Worm (Caenorhabditis elegans) whole organism, L1 larva: Measurements from ENCODE around the gene C25F6.1.
A peak's percentile ranks its signal among the peaks of the same experiment; 100 is the strongest.

Experiments used
- C04F5.9 ChIP-seq: sonication (generic microtip); optimal IDR thresholded peaks from 2 replicates; lab custom pipeline; 2016; ENCODE audit warnings: missing genetic modification characterization, missing compliant biosample characterization
- C34B4.2 ChIP-seq: sonication (generic microtip); optimal IDR thresholded peaks from 2 replicates; lab custom pipeline; 2017; ENCODE audit warnings: mild to moderate bottlenecking, missing genetic modification characterization, missing compliant biosample characterization
- F16B12.6 ChIP-seq: fragments of 150-350 bp; optimal IDR thresholded peaks from 2 replicates; lab custom pipeline; 2014; ENCODE audit warnings: missing biosample characterization, missing genetic modification characterization
- ama-1 ChIP-seq: fragments of 150-350 bp; optimal IDR thresholded peaks from 2 replicates; lab custom pipeline; 2014
- blmp-1 ChIP-seq: fragments of 150-350 bp; optimal IDR thresholded peaks from 2 replicates; lab custom pipeline; 2014; ENCODE audit warnings: missing biosample characterization, missing genetic modification characterization
- ceh-63 ChIP-seq: fragments of 200-800 bp; sonication (Bioruptor generic); optimal IDR thresholded peaks from 2 replicates; lab custom pipeline; 2018; ENCODE audit warnings: mild to moderate bottlenecking, missing genetic modification characterization, missing compliant biosample characterization
- ceh-82 ChIP-seq, 3 experiments: fragments of 150-350 bp in 1 of 3; sonication (generic microtip) in 2 of 3; optimal IDR thresholded peaks; 2 replicates each; lab custom pipeline; 2014 to 2017; ENCODE audit warnings: missing biosample characterization in 3 of 3, missing genetic modification characterization in 3 of 3
- ceh-88 ChIP-seq: fragments of 200-800 bp; sonication (Bioruptor generic); IDR thresholded peaks from 2 replicates; pipeline ENCODE4 v1.3.6; 2022; ENCODE audit warnings: missing genetic modification characterization, missing compliant biosample characterization
- ceh-90 ChIP-seq: sonication (generic microtip); optimal IDR thresholded peaks from 2 replicates; lab custom pipeline; 2016; ENCODE audit warnings: missing genetic modification characterization, missing compliant biosample characterization
- ces-1 ChIP-seq: fragments of 150-350 bp; optimal IDR thresholded peaks from 2 replicates; lab custom pipeline; 2014; ENCODE audit warnings: missing biosample characterization, missing genetic modification reagents, missing genetic modification characterization
- dpl-1 ChIP-seq, 3 experiments: fragments of 150-350 bp in 2 of 3; sonication (generic microtip) in 1 of 3; optimal IDR thresholded peaks; 2 replicates each; lab custom pipeline; 2014 to 2017; ENCODE audit warnings: missing biosample characterization in 3 of 3, missing genetic modification characterization in 3 of 3, missing genetic modification reagents in 3 of 3
- efl-1 ChIP-seq, 4 experiments: fragments of 150-350 bp; optimal IDR thresholded peaks in 3 of 4; peaks in 1 of 4; 1 replicate in 1 of 4; 2 replicates in 3 of 4; lab custom pipeline; 2014; ENCODE audit warnings: missing biosample characterization in 2 of 4, missing genetic modification characterization in 2 of 4, missing genetic modification reagents in 2 of 4
- egl-13 ChIP-seq: sonication (generic microtip); optimal IDR thresholded peaks from 2 replicates; lab custom pipeline; 2016; ENCODE audit warnings: missing genotype, missing genetic modification reagents, missing genetic modification characterization, missing compliant biosample characterization
- elt-2 ChIP-seq: sonication (generic microtip); optimal IDR thresholded peaks from 2 replicates; lab custom pipeline; 2016; ENCODE audit warnings: missing genetic modification characterization, mild to moderate bottlenecking, inconsistent platforms, missing compliant biosample characterization, missing genetic modification reagents
- elt-3 ChIP-seq, 6 experiments: fragments of 150-350 bp in 1 of 6; sonication (generic microtip); optimal IDR thresholded peaks; 2 replicates each; lab custom pipeline; 2017 to 2018; ENCODE audit warnings: missing biosample characterization in 6 of 6, missing genetic modification characterization in 6 of 6, inconsistent platforms in 1 of 6
- fkh-4 ChIP-seq: sonication (generic microtip); optimal IDR thresholded peaks from 2 replicates; lab custom pipeline; 2016; ENCODE audit warnings: missing compliant biosample characterization, missing genetic modification characterization, borderline replicate concordance
- grh-1 ChIP-seq: fragments of 200-800 bp; sonication (Bioruptor generic); IDR thresholded peaks from 2 replicates; pipeline ENCODE4 v1.3.6; 2022; ENCODE audit warnings: missing genetic modification reagents, missing genetic modification characterization, missing compliant biosample characterization
- hlh-17 ChIP-seq: fragments of 200-800 bp; sonication (Bioruptor generic); optimal IDR thresholded peaks from 2 replicates; lab custom pipeline; 2018; ENCODE audit warnings: missing genetic modification characterization, mild to moderate bottlenecking, missing compliant biosample characterization, moderate library complexity, borderline replicate concordance
- hpl-2 ChIP-seq: fragments of 150-350 bp; optimal IDR thresholded peaks from 2 replicates; lab custom pipeline; 2014; ENCODE audit warnings: missing biosample characterization, missing genetic modification reagents, missing genetic modification characterization
- irx-1 ChIP-seq: sonication (generic microtip); optimal IDR thresholded peaks from 2 replicates; lab custom pipeline; 2016; ENCODE audit warnings: missing genetic modification characterization, missing compliant biosample characterization
- lin-14 ChIP-seq: fragments of 200-800 bp; sonication (Bioruptor generic); optimal IDR thresholded peaks from 2 replicates; lab custom pipeline; 2018; ENCODE audit warnings: mild to moderate bottlenecking, missing genetic modification characterization, moderate library complexity, missing compliant biosample characterization
- lin-35 ChIP-seq, 2 experiments: fragments of 150-350 bp; optimal IDR thresholded peaks; 2 replicates each; lab custom pipeline; 2014; ENCODE audit warnings: missing biosample characterization in 2 of 2, missing genetic modification characterization in 2 of 2, missing genetic modification reagents in 2 of 2
- lir-3 ChIP-seq: sonication (generic microtip); optimal IDR thresholded peaks from 2 replicates; lab custom pipeline; 2016; ENCODE audit warnings: mild to moderate bottlenecking, missing genetic modification characterization, moderate library complexity, missing compliant biosample characterization; ENCODE audit not compliant: poor library complexity
- mdl-1 ChIP-seq, 2 experiments: fragments of 150-350 bp; optimal IDR thresholded peaks; 2 replicates each; lab custom pipeline; 2014 to 2017; ENCODE audit warnings: missing biosample characterization in 2 of 2, missing genetic modification characterization in 2 of 2, inconsistent platforms in 1 of 2
- mef-2 ChIP-seq: fragments of 150-350 bp; optimal IDR thresholded peaks from 2 replicates; lab custom pipeline; 2014; ENCODE audit warnings: missing biosample characterization, missing genetic modification characterization
- mep-1 ChIP-seq: fragments of 150-350 bp; optimal IDR thresholded peaks from 2 replicates; lab custom pipeline; 2014; ENCODE audit warnings: missing biosample characterization, missing genetic modification characterization
- nhr-11 ChIP-seq: fragments of 150-350 bp; optimal IDR thresholded peaks from 2 replicates; lab custom pipeline; 2014; ENCODE audit warnings: missing biosample characterization, missing genetic modification characterization
- nhr-20 ChIP-seq: sonication (generic microtip); optimal IDR thresholded peaks from 2 replicates; lab custom pipeline; 2016; ENCODE audit warnings: mild to moderate bottlenecking, missing genetic modification characterization, missing compliant biosample characterization
- nhr-237 ChIP-seq: fragments of 150-350 bp; optimal IDR thresholded peaks from 2 replicates; lab custom pipeline; 2014; ENCODE audit warnings: missing biosample characterization, missing genetic modification characterization
- nhr-47 ChIP-seq: sonication (generic microtip); optimal IDR thresholded peaks from 2 replicates; lab custom pipeline; 2016; ENCODE audit warnings: mild to moderate bottlenecking, missing genetic modification characterization, moderate library complexity, missing compliant biosample characterization
- nhr-71 ChIP-seq: sonication (generic microtip); optimal IDR thresholded peaks from 2 replicates; lab custom pipeline; 2016; ENCODE audit warnings: mild to moderate bottlenecking, missing genetic modification characterization, moderate library complexity, missing compliant biosample characterization
- nhr-76 ChIP-seq: sonication (generic microtip); optimal IDR thresholded peaks from 2 replicates; lab custom pipeline; 2017; ENCODE audit warnings: missing biosample characterization, missing genetic modification characterization
- nhr-77 ChIP-seq: fragments of 150-350 bp; optimal IDR thresholded peaks from 2 replicates; lab custom pipeline; 2014; ENCODE audit warnings: missing biosample characterization, missing genetic modification characterization
- nhr-84 ChIP-seq: sonication (generic microtip); optimal IDR thresholded peaks from 2 replicates; lab custom pipeline; 2017; ENCODE audit warnings: missing biosample characterization, missing genetic modification characterization
- nhr-85 ChIP-seq: sonication (generic microtip); peaks from one replicate; lab custom pipeline; 2016; ENCODE audit warnings: missing genetic modification characterization, inconsistent platforms, missing compliant biosample characterization
- nhr-90 ChIP-seq: sonication (generic microtip); optimal IDR thresholded peaks from 2 replicates; lab custom pipeline; 2016; ENCODE audit warnings: mild to moderate bottlenecking, missing genetic modification characterization, missing compliant biosample characterization; ENCODE audit not compliant: poor library complexity
- pag-3 ChIP-seq: sonication (generic microtip); optimal IDR thresholded peaks from 2 replicates; lab custom pipeline; 2017; ENCODE audit warnings: missing genetic modification characterization, mild to moderate bottlenecking, missing compliant biosample characterization, antibody characterized with exemption, borderline replicate concordance; ENCODE audit not compliant: insufficient read depth
- pqm-1 ChIP-seq: sonication (generic microtip); optimal IDR thresholded peaks from 3 replicates; lab custom pipeline; 2017; ENCODE audit warnings: missing biosample characterization, missing genetic modification characterization
- rnt-1 ChIP-seq: sonication (generic microtip); optimal IDR thresholded peaks from 2 replicates; lab custom pipeline; 2016; ENCODE audit warnings: mild to moderate bottlenecking, missing genetic modification characterization, moderate library complexity, missing compliant biosample characterization
- snu-23 ChIP-seq: sonication (generic microtip); optimal IDR thresholded peaks from 2 replicates; lab custom pipeline; 2016; ENCODE audit warnings: missing genetic modification characterization, missing compliant biosample characterization
- sptf-1 ChIP-seq: fragments of 150-350 bp; optimal IDR thresholded peaks from 2 replicates; lab custom pipeline; 2014; ENCODE audit warnings: missing biosample characterization, missing genetic modification characterization
- tbx-2 ChIP-seq: sonication (generic microtip); optimal IDR thresholded peaks from 2 replicates; lab custom pipeline; 2016; ENCODE audit warnings: missing genetic modification characterization, missing compliant biosample characterization
- tlp-1 ChIP-seq: fragments of 150-350 bp; optimal IDR thresholded peaks from 2 replicates; lab custom pipeline; 2014; ENCODE audit warnings: missing biosample characterization, missing genetic modification characterization
- unc-130 ChIP-seq: fragments of 150-350 bp; optimal IDR thresholded peaks from 2 replicates; lab custom pipeline; 2017; ENCODE audit warnings: missing biosample characterization, missing genetic modification characterization, inconsistent platforms
- unc-30 ChIP-seq: sonication (generic microtip); optimal IDR thresholded peaks from 2 replicates; lab custom pipeline; 2017; ENCODE audit warnings: missing biosample characterization, missing genetic modification characterization
- unc-98 ChIP-seq: fragments of 200-800 bp; sonication (Bioruptor generic); IDR thresholded peaks from 2 replicates; pipeline ENCODE4 v1.3.6; 2022; ENCODE audit warnings: missing genetic modification characterization, missing compliant biosample characterization
- xbp-1 ChIP-seq: sonication (generic microtip); optimal IDR thresholded peaks from 2 replicates; lab custom pipeline; 2016; ENCODE audit warnings: missing genetic modification characterization, missing compliant biosample characterization
- zag-1 ChIP-seq: fragments of 150-350 bp; optimal IDR thresholded peaks from 2 replicates; lab custom pipeline; 2014; ENCODE audit warnings: missing biosample characterization, missing genetic modification characterization
- ztf-11 ChIP-seq, 2 experiments: sonication (generic microtip); optimal IDR thresholded peaks; 2 replicates each; lab custom pipeline; 2016 to 2017; ENCODE audit warnings: missing genetic modification characterization in 2 of 2, missing biosample characterization in 1 of 2, missing compliant biosample characterization in 1 of 2
- ztf-4 ChIP-seq: fragments of 150-350 bp; optimal IDR thresholded peaks from 2 replicates; lab custom pipeline; 2014; ENCODE audit warnings: missing biosample characterization, missing genetic modification characterization

C25F6.1 gene

ce11 chrX:5466149-5466548 lies 20.1 kb upstream of the C25F6.1 start (continued):
- TF ChIP-seq nhr-237 (tag; lab: Kevin White, UChicago) (no peak), lir-3 (tag; lab: Kevin White, UChicago) (no peak)

ce11 chrX:5467308-5467707 lies 19.0 kb upstream of the C25F6.1 start:
- TF ChIP-seq rnt-1 (tag; lab: Kevin White, UChicago), result no peak
- no peak for TF ChIP-seq nhr-84 (tag; lab: Kevin White, UChicago)
- no peak for TF ChIP-seq ztf-11 (tag; optimal IDR thresholded peaks at IDR 0.05; lab: Kevin White, UChicago)
- TF ChIP-seq ceh-63 (GFP tag; lab: Kevin White, UChicago), result no peak
- peak; percentile 12 for TF ChIP-seq nhr-47
- no peak for TF ChIP-seq nhr-237 (tag; lab: Kevin White, UChicago)
- no peak for TF ChIP-seq nhr-77 (tag; lab: Kevin White, UChicago)
- no peak for TF ChIP-seq sptf-1 (tag; lab: Kevin White, UChicago)
- no peak for TF ChIP-seq nhr-76 (tag; lab: Kevin White, UChicago)
- no peak for TF ChIP-seq ceh-88 (GFP tag; lab: Robert Waterston, UW)
- no peak for TF ChIP-seq irx-1 (tag; lab: Kevin White, UChicago)
- TF ChIP-seq C04F5.9 (tag; lab: Kevin White, UChicago), result no peak
- TF ChIP-seq lin-14 (GFP tag; lab: Kevin White, UChicago), result peak; percentile 75
- TF ChIP-seq mef-2 (tag; lab: Kevin White, UChicago), result no peak
- no peak for TF ChIP-seq zag-1 (tag; lab: Kevin White, UChicago)
- TF ChIP-seq unc-30, result no peak
- TF ChIP-seq nhr-20 (tag; lab: Kevin White, UChicago), result peak; percentile 76
- TF ChIP-seq fkh-4, result no peak
- no peak for TF ChIP-seq efl-1 (optimal IDR thresholded peaks at IDR 0.05; lab: Kevin White, UChicago)
- no peak for TF ChIP-seq efl-1 (GFP tag; optimal IDR thresholded peaks at IDR 0.05 in 1 of 2; lab: Kevin White, UChicago)
- no peak for TF ChIP-seq xbp-1 (tag; lab: Kevin White, UChicago)
- TF ChIP-seq mdl-1 (tag; optimal IDR thresholded peaks at IDR 0.05; lab: Kevin White, UChicago), result peak in 1 of 2 experiments; percentile 71
- TF ChIP-seq tbx-2, result no peak
- TF ChIP-seq ztf-4 (tag; lab: Kevin White, UChicago), result no peak
- TF ChIP-seq nhr-90 (tag; lab: Kevin White, UChicago), result peak; percentile 61
- no peak for TF ChIP-seq unc-98 (GFP tag; lab: Robert Waterston, UW)
- TF ChIP-seq elt-3 (tag; optimal IDR thresholded peaks at IDR 0.05; lab: Kevin White, UChicago), result peak; percentile 63 to 99 (median 94)
- TF ChIP-seq pag-3 (tag; lab: Kevin White, UChicago), result no peak
- peak; percentile 61 for TF ChIP-seq grh-1 (GFP tag; lab: Robert Waterston, UW)
- TF ChIP-seq egl-13 (tag; lab: Kevin White, UChicago), result no peak
- TF ChIP-seq mep-1 (tag; lab: Kevin White, UChicago), result no peak
- peak; percentile 47 for TF ChIP-seq snu-23
- TF ChIP-seq ces-1 (GFP tag; lab: Kevin White, UChicago), result no peak
- no peak for TF ChIP-seq tlp-1 (tag; lab: Kevin White, UChicago)
- no peak for TF ChIP-seq ceh-82 (tag; optimal IDR thresholded peaks at IDR 0.05; lab: Kevin White, UChicago)
- TF ChIP-seq unc-130 (tag; lab: Kevin White, UChicago), result no peak
- TF ChIP-seq nhr-71 (tag; lab: Kevin White, UChicago), result peak; percentile 71
- TF ChIP-seq C34B4.2 (tag; lab: Kevin White, UChicago), result no peak
- TF ChIP-seq F16B12.6 (tag; lab: Kevin White, UChicago), result no peak
- peak in 1 of 2 experiments; percentile 39 for TF ChIP-seq lin-35 (GFP tag; optimal IDR thresholded peaks at IDR 0.05; lab: Kevin White, UChicago)
- TF ChIP-seq ama-1 (lab: Kevin White, UChicago), result no peak
- TF ChIP-seq pqm-1 (tag; lab: Kevin White, UChicago), result no peak
- no peak for TF ChIP-seq nhr-11 (tag; lab: Kevin White, UChicago)
- TF ChIP-seq elt-2 (tag; lab: Kevin White, UChicago), result peak; percentile 87
- TF ChIP-seq dpl-1 (GFP tag; optimal IDR thresholded peaks at IDR 0.05; lab: Kevin White, UChicago), result no peak
- TF ChIP-seq ceh-90 (tag; lab: Kevin White, UChicago), result no peak
- peak; percentile 84 for TF ChIP-seq nhr-85 (tag; lab: Kevin White, UChicago)
- no peak for TF ChIP-seq hpl-2 (GFP tag; lab: Kevin White, UChicago)
- TF ChIP-seq hlh-17, result no peak
- TF ChIP-seq blmp-1 (tag; lab: Kevin White, UChicago), result peak; percentile 62
- TF ChIP-seq, all 84 proteins: peak for 13
